Fruit fly (Drosophila melanogaster): ENCODE data around the gene CG4995.

DNA sequence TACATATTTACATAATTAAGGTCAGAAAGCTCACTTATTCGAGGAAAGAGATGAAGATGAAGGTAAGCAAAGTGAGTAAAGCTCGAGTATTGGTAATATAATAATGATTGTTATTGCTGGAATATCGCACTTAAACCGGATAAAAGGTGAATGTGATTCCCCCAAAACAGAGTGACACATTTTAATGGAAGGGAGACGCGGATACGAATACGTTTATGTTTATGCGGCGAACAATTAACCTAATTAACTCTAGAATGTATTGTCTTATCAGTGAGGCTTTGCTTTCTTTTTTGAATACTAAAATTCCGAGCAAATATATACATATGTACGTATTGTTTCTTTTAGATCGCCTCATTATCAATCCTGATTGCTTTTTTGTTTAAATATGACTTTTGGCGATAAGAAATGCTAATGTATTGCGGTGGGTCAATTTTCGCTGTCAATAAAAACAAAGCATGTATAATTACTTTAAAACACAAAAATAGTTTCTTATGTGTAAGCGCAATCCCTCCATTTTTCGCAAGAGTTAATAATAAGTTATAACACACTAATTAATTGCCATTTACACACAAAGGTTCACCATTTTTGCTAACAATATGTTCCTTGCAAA lies 16.6 kb upstream of the CG4995 start:
- TF ChIP-seq CG12659 (GFP tag; optimal IDR thresholded peaks at IDR 0.05) (no peak), sqz (GFP tag; optimal IDR thresholded peaks at IDR 0.05) (no peak), CG11723 (GFP tag; optimal IDR thresholded peaks at IDR 0.05) (no peak), pfk (GFP tag; optimal IDR thresholded peaks at IDR 0.05) (no peak), Fer1 (GFP tag; optimal IDR thresholded peaks at IDR 0.05) (no peak), luna (GFP tag; optimal IDR thresholded peaks at IDR 0.05) (no peak), her (GFP tag; optimal IDR thresholded peaks at IDR 0.05) (no peak), H2.0 (GFP tag; IDR thresholded peaks at IDR 0.05) (no peak), CG16779 (GFP tag; IDR thresholded peaks at IDR 0.05) (no peak), CG10565 (GFP tag; optimal IDR thresholded peaks at IDR 0.05) (no peak)
